Worm (Caenorhabditis elegans): Measurements from ENCODE around the gene T06E6.1.

ce11 chrV:15379817-15380216 is 14.9 kb downstream of the T06E6.1 start, which contains the start of gene srh-251:
- no peak for TF ChIP-seq W03F9.2 (tag; optimal IDR thresholded peaks at IDR 0.05)
- TF ChIP-seq him-1 (tag; optimal IDR thresholded peaks at IDR 0.05): no peak
- no peak for TF ChIP-seq dao-5 (tag; optimal IDR thresholded peaks at IDR 0.05)
